Worm (Caenorhabditis elegans) whole organism, L2 larva: Measurements from ENCODE around the gene srx-74.

Experiments used
- R02D3.7 ChIP-seq: fragments of 150-350 bp; optimal IDR thresholded peaks from 2 replicates; lab custom pipeline; 2014; ENCODE audit warnings: missing biosample characterization, missing genetic modification characterization
- alr-1 ChIP-seq: fragments of 150-350 bp; optimal IDR thresholded peaks from 2 replicates; lab custom pipeline; 2014; ENCODE audit warnings: missing biosample characterization, missing genetic modification characterization
- ama-1 ChIP-seq: fragments of 150-350 bp; optimal IDR thresholded peaks from 2 replicates; lab custom pipeline; 2018; ENCODE audit warnings: inconsistent platforms
- blmp-1 ChIP-seq: sonication (generic microtip); optimal IDR thresholded peaks from 2 replicates; lab custom pipeline; 2017; ENCODE audit warnings: missing genetic modification characterization, mild to moderate bottlenecking, missing compliant biosample characterization, antibody characterized with exemption, moderate library complexity; ENCODE audit not compliant: insufficient read depth
- ceh-16 ChIP-seq: fragments of 150-350 bp; optimal IDR thresholded peaks from 2 replicates; lab custom pipeline; 2014; ENCODE audit warnings: missing biosample characterization, missing genetic modification characterization
- ceh-82 ChIP-seq: fragments of 150-350 bp; optimal IDR thresholded peaks from 2 replicates; lab custom pipeline; 2014; ENCODE audit warnings: missing biosample characterization, missing genetic modification characterization
- crh-2 ChIP-seq: sonication (generic microtip); optimal IDR thresholded peaks from 2 replicates; lab custom pipeline; 2017; ENCODE audit warnings: missing biosample characterization, missing genetic modification characterization
- dmd-4 ChIP-seq: sonication (generic microtip); optimal IDR thresholded peaks from 2 replicates; lab custom pipeline; 2017; ENCODE audit warnings: missing biosample characterization, missing genetic modification characterization
- egl-27 ChIP-seq: sonication (generic microtip); optimal IDR thresholded peaks from 3 replicates; lab custom pipeline; 2017; ENCODE audit warnings: missing biosample characterization, missing genetic modification reagents, missing genetic modification characterization
- elt-1 ChIP-seq: fragments of 150-350 bp; optimal IDR thresholded peaks from 2 replicates; lab custom pipeline; 2014; ENCODE audit warnings: missing biosample characterization, missing genetic modification characterization
- elt-3 ChIP-seq: sonication (generic microtip); optimal IDR thresholded peaks from 2 replicates; lab custom pipeline; 2017; ENCODE audit warnings: missing biosample characterization, missing genetic modification characterization
- fos-1 ChIP-seq: fragments of 150-350 bp; optimal IDR thresholded peaks from 2 replicates; lab custom pipeline; 2014; ENCODE audit warnings: missing biosample characterization, missing genetic modification characterization
- gmeb-1 ChIP-seq: fragments of 150-350 bp; optimal IDR thresholded peaks from 2 replicates; lab custom pipeline; 2014; ENCODE audit warnings: missing biosample characterization, missing genetic modification characterization
- lin-11 ChIP-seq: fragments of 150-350 bp; sonication (generic microtip); optimal IDR thresholded peaks from 2 replicates; lab custom pipeline; 2014; ENCODE audit warnings: missing biosample characterization, missing genetic modification characterization, inconsistent platforms, mixed read lengths
- lin-13 ChIP-seq: fragments of 150-350 bp; optimal IDR thresholded peaks from 2 replicates; lab custom pipeline; 2014; ENCODE audit warnings: missing biosample characterization, missing genetic modification reagents, missing genetic modification characterization
- lin-39 ChIP-seq: fragments of 150-350 bp; optimal IDR thresholded peaks from 2 replicates; lab custom pipeline; 2014; ENCODE audit warnings: missing biosample characterization, missing genetic modification reagents, missing genetic modification characterization
- mab-5 ChIP-seq: fragments of 150-350 bp; optimal IDR thresholded peaks from 2 replicates; lab custom pipeline; 2014; ENCODE audit warnings: missing biosample characterization, missing genetic modification characterization
- mbf-1 ChIP-seq: sonication (generic microtip); optimal IDR thresholded peaks from 2 replicates; lab custom pipeline; 2017; ENCODE audit warnings: missing biosample characterization, missing genetic modification characterization
- mdl-1 ChIP-seq, 2 experiments: fragments of 150-350 bp in 1 of 2; sonication (generic microtip) in 1 of 2; optimal IDR thresholded peaks; 2 replicates each; lab custom pipeline; 2017; ENCODE audit warnings: missing biosample characterization in 2 of 2, missing genetic modification characterization in 2 of 2
- nhr-12 ChIP-seq: fragments of 150-350 bp; optimal IDR thresholded peaks from 2 replicates; lab custom pipeline; 2014; ENCODE audit warnings: missing biosample characterization, missing genetic modification characterization
- nhr-129 ChIP-seq: fragments of 150-350 bp; optimal IDR thresholded peaks from 2 replicates; lab custom pipeline; 2014; ENCODE audit warnings: missing biosample characterization, missing genetic modification characterization
- nhr-21 ChIP-seq: fragments of 150-350 bp; optimal IDR thresholded peaks from 2 replicates; lab custom pipeline; 2014; ENCODE audit warnings: missing biosample characterization, missing genetic modification characterization
- nhr-23 ChIP-seq: fragments of 150-350 bp; optimal IDR thresholded peaks from 2 replicates; lab custom pipeline; 2014; ENCODE audit warnings: missing biosample characterization, missing genetic modification reagents, missing genetic modification characterization
- nhr-237 ChIP-seq: fragments of 150-350 bp; optimal IDR thresholded peaks from 2 replicates; lab custom pipeline; 2014; ENCODE audit warnings: missing biosample characterization, missing genetic modification characterization
- nhr-25 ChIP-seq: fragments of 150-350 bp; sonication (generic microtip); optimal IDR thresholded peaks from 3 replicates; lab custom pipeline; 2014; ENCODE audit warnings: missing biosample characterization, missing genetic modification characterization
- nhr-77 ChIP-seq: fragments of 150-350 bp; optimal IDR thresholded peaks from 2 replicates; lab custom pipeline; 2014; ENCODE audit warnings: missing biosample characterization, missing genetic modification characterization
- peb-1 ChIP-seq: fragments of 150-350 bp; optimal IDR thresholded peaks from 2 replicates; lab custom pipeline; 2014; ENCODE audit warnings: missing biosample characterization, missing genetic modification characterization
- sem-4 ChIP-seq: fragments of 150-350 bp; optimal IDR thresholded peaks from 2 replicates; lab custom pipeline; 2014; ENCODE audit warnings: missing biosample characterization, missing genetic modification reagents, missing genetic modification characterization
- sma-3 ChIP-seq: sonication (generic microtip); optimal IDR thresholded peaks from 2 replicates; lab custom pipeline; 2016; ENCODE audit warnings: missing genetic modification reagents, missing genetic modification characterization, missing compliant biosample characterization
- unc-39 ChIP-seq: fragments of 150-350 bp; optimal IDR thresholded peaks from 2 replicates; lab custom pipeline; 2014; ENCODE audit warnings: missing biosample characterization, missing genetic modification characterization
- unc-62 ChIP-seq: fragments of 150-350 bp; optimal IDR thresholded peaks from 2 replicates; lab custom pipeline; 2014; ENCODE audit warnings: missing biosample characterization, missing genetic modification reagents, missing genetic modification characterization
- zag-1 ChIP-seq: fragments of 150-350 bp; optimal IDR thresholded peaks from 2 replicates; lab custom pipeline; 2014; ENCODE audit warnings: missing biosample characterization, missing genetic modification characterization
- ztf-1 ChIP-seq: fragments of 200-800 bp; sonication (Bioruptor generic); conservative IDR thresholded peaks from 2 replicates; pipeline ENCODE4 v1.3.6; 2022; ENCODE audit warnings: missing genetic modification characterization, missing compliant biosample characterization

Gene srx-74

ce11 chrV:4637153-4637552 is 25.1 kb downstream of the srx-74 start:
- TF ChIP-seq ceh-82 (tag; lab: Kevin White, UChicago): no peak
- no peak for TF ChIP-seq lin-39 (tag; lab: Kevin White, UChicago)
- TF ChIP-seq lin-11 (tag; lab: Kevin White, UChicago): no peak
- TF ChIP-seq mab-5: no peak
- TF ChIP-seq elt-3 (tag; lab: Kevin White, UChicago): no peak
- no peak for TF ChIP-seq zag-1
- no peak for TF ChIP-seq nhr-129 (tag; lab: Kevin White, UChicago)
- TF ChIP-seq peb-1: no peak
- TF ChIP-seq ztf-1 (GFP tag; lab: Robert Waterston, UW): no peak

ce11 chrV:4630267-4630666 is 32.0 kb downstream of the srx-74 start:
- TF ChIP-seq fos-1 (tag; lab: Kevin White, UChicago) (peak; percentile 64), elt-3 (tag; lab: Kevin White, UChicago) (no peak)

- TF ChIP-seq ama-1 (lab: Kevin White, UChicago) (no peak), nhr-129 (tag; lab: Kevin White, UChicago) (peak; percentile 18), nhr-23 (peak; percentile 61), elt-3 (tag; lab: Kevin White, UChicago) (no peak), unc-62 (no peak), nhr-77 (tag; lab: Kevin White, UChicago) (no peak), crh-2 (peak; percentile 44), ztf-1 (GFP tag; lab: Robert Waterston, UW) (no peak), zag-1 (no peak), fos-1 (tag; lab: Kevin White, UChicago) (peak; percentile 36), alr-1 (tag; lab: Kevin White, UChicago) (no peak), lin-39 (tag; lab: Kevin White, UChicago) (no peak), nhr-25 (tag; lab: Kevin White, UChicago) (peak; percentile 59), ceh-16 (tag; lab: Kevin White, UChicago) (peak; percentile 92), elt-1 (peak; percentile 70), blmp-1 (peak; percentile 78), lin-11 (tag; lab: Kevin White, UChicago) (no peak), R02D3.7 (tag; lab: Kevin White, UChicago) (no peak), dmd-4 (tag; lab: Kevin White, UChicago) (no peak), egl-27 (peak; percentile 45), nhr-21 (tag; lab: Kevin White, UChicago) (peak; percentile 28), sma-3 (GFP tag; lab: Kevin White, UChicago) (peak; percentile 64), mbf-1 (tag; lab: Kevin White, UChicago) (no peak), sem-4 (tag; lab: Kevin White, UChicago) (no peak)
- TF ChIP-seq, all 48 proteins: peak for 11
Observed at ce11 chrV:4628517-4628930, 33.8 kb downstream of the srx-74 start, which contains the start of gene pmt-2. TSS of gene pmt-2 (plus strand) at chrV:4628580.

- no peak for TF ChIP-seq crh-2
Observed at ce11 chrV:4626344-4626743, 36.0 kb downstream of the srx-74 start.

- TF ChIP-seq mdl-1 (tag; optimal IDR thresholded peaks at IDR 0.05; lab: Kevin White, UChicago): no peak
Observed at ce11 chrV:4624717-4625116, 37.6 kb downstream of the srx-74 start.

ce11 chrV:4623535-4623934 is 38.8 kb downstream of the srx-74 start:
- TF ChIP-seq unc-39 (tag; lab: Kevin White, UChicago) (no peak), peb-1 (no peak), unc-62 (no peak), lin-13 (GFP tag; lab: Kevin White, UChicago) (no peak), nhr-237 (tag; lab: Kevin White, UChicago) (no peak), ceh-82 (tag; lab: Kevin White, UChicago) (no peak), mdl-1 (tag; optimal IDR thresholded peaks at IDR 0.05; lab: Kevin White, UChicago) (no peak), gmeb-1 (tag; lab: Kevin White, UChicago) (no peak), alr-1 (tag; lab: Kevin White, UChicago) (no peak), ceh-16 (tag; lab: Kevin White, UChicago) (no peak), nhr-12 (tag; lab: Kevin White, UChicago) (no peak), lin-39 (tag; lab: Kevin White, UChicago) (no peak), dmd-4 (tag; lab: Kevin White, UChicago) (no peak)
